Fruit fly (Drosophila melanogaster) S2 (cell line): ENCODE data around the gene CG13126.

Source experiments
- CG8478 ChIP-seq: fragments of >200 bp; optimal IDR thresholded peaks from 2 replicates; lab custom pipeline; 2018
- CTCF ChIP-seq, 2 experiments: fragments of >200 bp; optimal IDR thresholded peaks; 2 replicates each; lab custom pipeline; 2018

The CG13126 gene

DNA sequence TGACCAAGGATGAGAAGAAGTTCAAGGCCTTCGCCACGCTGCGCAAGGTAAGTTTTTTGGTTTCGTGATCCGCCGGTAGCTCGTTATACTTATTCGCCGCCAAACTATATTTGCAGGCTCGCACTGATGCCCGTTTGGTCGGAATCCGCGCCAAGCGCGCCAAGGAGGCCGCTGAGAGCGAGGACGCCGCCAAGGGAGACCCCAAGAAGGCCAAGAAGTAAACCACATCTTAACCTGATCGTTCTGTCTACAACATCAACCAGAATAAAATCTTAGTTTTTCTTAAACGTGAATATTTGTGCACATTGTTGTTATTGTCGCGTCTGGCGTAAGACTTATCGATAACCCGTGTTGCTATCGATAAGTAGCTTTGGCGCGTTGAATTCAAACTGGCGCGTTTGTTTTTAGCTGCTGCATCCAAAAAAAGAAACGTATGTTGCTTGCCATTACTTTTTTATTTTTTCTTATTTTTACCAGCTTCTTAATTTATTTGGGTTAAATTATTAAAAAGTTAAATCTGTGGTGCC is 14.3 kb upstream of the CG13126 start:
- TF ChIP-seq CG8478 (no peak), CTCF (optimal IDR thresholded peaks at IDR 0.05; lab: Kevin White, UChicago) (no peak)

DNA sequence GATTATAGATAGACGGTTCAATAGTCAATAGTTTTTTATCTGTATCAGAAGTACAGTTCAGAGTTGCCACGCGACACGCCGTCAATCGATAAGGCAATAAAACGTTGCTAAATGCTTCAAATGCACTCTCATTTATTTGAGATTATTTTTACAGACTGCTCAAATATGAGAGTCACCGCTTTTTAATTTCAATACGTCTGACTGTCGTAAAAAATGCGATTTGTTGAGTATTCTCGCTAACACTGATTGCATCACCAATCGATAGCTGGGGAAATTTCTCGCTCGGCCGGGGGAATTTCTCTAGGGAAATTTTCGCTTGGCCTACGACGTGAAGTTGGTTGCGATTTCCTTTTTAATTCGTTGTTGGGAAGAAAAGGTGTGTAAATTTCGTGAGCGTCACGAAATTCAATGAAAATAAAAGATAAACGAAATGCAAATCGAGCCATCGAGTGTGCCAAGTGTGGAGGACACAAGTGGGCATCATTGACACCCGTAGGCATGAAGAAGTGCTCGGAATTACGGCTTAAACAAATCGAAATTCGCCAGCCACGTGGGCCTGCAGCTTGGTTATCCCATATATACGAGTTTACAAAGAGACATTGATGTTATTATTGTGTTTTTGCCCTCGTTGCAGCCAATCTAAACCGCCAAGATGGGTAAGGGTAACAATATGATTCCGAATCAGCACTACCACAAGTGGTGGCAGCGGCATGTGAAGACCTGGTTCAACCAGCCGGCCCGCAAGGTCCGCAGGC is 13.2 kb upstream of the CG13126 start, which contains the start of the genes Dref and RpL13:
Dref (minus strand) TSS at position 247 of the 755 bp plus-strand sequence.
RpL13 (plus strand) TSS at position 331 of the 755 bp plus-strand sequence.
- no peak for TF ChIP-seq CTCF (optimal IDR thresholded peaks at IDR 0.05; lab: Kevin White, UChicago)
- TF ChIP-seq CG8478 = no peak

DNA sequence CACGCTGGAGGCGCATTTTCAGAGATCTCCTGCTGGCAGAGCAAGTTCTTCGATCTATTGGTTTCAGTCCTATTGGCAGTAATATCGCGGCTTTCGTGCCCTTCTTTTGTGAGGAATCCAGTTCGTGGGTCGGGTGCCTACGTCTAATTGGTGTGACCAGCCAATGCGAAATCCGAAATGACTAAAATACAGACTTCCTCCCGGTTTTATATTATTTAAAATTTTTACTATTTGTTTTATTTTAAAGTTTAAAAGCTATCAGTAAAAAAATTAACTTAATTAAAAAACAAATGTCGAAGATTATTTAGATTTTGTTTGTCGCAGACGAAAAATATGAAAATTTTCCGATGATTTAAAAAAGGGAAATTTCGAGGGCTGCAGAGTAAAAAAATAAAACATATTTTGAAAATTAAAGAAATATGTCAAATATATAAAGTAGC is 9.6 kb upstream of the CG13126 start, which contains the start of gene CG5850:
CG5850 (minus strand) TSS at position 347 of the 440 bp plus-strand sequence.
- TF ChIP-seq CG8478 (no peak), CTCF (optimal IDR thresholded peaks at IDR 0.05; lab: Kevin White, UChicago) (no peak)

DNA sequence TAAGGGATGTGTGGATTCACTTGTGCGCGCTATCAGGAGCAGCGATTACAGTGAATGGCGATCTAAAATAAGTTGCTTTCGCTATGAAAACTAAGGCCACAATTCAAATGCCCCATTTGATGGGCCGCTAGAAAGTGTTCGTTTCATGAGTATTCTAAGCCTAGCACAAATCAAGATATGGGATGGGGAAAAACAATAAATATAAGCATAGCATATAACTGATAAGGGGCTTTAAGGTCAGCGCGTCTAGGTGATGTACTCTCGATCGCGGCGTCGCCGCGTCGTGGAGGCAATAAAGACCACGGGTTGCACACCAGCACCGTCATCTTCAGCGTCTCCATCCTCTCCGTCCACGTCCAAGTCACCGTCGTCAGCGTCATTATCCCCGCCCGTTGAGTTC is 6.8 kb upstream of the CG13126 start:
- no peak for TF ChIP-seq CTCF (optimal IDR thresholded peaks at IDR 0.05; lab: Kevin White, UChicago)
- no peak for TF ChIP-seq CG8478

DNA sequence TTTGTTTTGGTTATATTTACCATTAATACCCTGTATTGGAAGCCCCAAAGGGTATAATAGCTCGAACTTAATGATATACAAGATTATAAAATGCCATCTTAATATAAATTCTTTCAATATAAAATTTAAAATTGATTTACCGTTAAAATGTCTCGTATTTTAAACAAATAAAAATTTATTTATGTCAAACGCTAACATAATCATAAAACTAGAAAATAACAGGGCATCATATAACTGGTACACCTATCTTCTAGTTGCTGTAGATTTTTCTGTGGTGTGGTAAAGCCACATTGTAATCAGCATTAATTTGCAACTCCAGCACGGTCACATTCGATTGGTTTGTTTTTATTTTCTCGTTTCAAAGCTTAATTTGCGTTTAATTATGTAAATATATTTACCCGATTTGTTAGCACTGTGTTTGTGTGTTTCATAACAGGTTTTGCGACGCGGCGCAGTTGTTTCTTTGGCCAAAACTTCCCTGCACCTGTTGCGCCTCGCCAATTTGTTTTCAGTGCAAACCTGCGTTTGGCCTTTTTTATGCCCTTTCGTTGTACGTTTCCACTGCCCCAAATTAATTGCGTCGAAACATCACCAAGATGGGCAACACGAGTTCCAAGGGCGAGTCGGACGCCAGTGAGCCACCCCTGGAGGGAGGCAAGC is 3.1 kb upstream of the CG13126 start, which contains the start of the genes CG4658 and CG5846:
CG4658 (plus strand) TSS at position 140 of the 660 bp plus-strand sequence.
CG5846 (minus strand) TSS at position 245 of the 660 bp plus-strand sequence.
- TF ChIP-seq CG8478 = no peak
- no peak for TF ChIP-seq CTCF (optimal IDR thresholded peaks at IDR 0.05; lab: Kevin White, UChicago)

DNA sequence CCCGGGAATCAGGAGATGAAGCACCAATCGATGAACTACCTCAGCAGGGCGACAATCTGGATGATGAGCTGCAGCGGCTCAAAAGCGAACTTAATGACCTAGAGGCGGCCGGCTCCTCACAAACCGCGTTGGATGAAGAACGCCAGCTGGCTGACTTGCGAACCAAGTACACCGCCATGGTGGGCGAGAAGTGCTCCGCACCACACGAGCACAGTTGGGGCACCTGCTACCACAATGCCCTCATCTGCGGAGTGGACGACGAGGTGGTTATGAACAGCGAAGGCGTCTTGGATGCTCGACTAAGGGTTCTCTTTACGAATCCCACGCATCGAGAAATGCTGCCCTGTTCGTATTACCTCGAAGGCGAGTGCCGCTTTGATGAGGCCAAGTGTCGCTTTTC is 715 bp upstream of the CG13126 start:
- TF ChIP-seq CG8478 (no peak), CTCF (optimal IDR thresholded peaks at IDR 0.05; lab: Kevin White, UChicago) (no peak)

DNA sequence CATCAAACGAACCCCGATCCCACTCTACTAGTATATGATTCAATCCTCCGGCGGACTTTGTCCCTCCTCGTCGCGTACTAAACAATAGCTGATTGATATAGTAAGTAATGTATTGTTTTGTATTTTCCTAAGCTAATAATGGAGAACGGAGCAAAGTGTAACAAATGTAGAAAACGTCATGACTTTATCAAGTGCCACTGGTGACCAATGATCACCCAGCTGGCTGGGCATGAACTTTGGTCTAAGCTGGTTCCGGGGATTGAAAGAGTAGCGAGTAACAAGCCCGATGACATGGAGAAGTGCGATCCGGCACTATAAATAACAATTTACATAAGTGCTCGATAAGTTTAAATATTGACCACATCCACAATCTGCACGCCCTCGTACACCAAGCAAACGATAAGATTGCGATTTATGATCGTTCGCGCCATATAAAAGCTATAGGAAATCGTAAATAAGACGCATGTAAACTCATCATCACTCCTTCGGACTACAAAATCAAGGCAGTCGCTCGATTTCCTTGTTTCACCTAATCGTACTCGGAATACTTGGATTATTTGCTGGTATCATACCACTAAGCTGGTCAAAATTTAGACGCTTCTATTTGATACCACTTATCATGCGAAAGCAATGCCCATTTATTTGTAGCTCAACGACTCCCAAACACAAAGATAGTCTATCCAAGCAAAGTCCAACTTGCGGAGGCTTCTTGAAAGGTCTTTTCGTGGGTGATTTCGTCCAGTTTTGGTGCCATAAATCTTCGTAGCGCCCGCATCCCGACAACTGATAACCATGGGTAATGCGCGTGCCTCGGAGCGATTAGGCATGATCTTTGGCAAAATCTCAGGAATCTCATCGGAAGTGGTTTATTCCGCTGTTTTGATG is 4.6 kb downstream of the CG13126 start:
- TF ChIP-seq CG8478 (no peak), CTCF (optimal IDR thresholded peaks at IDR 0.05; lab: Kevin White, UChicago) (no peak)

DNA sequence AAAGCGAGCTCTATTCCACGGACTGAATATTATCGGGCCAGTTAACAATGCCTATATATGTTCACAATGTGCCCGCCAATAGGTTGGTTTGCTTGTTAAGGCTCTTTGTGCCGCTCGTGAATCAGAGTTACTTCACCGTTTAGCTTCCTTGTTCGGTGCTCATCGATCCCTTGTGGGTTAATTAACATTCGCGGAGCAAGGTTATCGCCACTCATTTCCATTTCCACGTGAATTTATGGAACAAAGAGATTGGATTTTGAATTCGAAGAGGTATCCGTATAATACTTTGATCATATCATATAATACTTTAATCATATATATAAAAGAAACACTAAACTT is 5.5 kb downstream of the CG13126 start:
- TF ChIP-seq CG8478 (no peak), CTCF (optimal IDR thresholded peaks at IDR 0.05; lab: Kevin White, UChicago) (no peak)

DNA sequence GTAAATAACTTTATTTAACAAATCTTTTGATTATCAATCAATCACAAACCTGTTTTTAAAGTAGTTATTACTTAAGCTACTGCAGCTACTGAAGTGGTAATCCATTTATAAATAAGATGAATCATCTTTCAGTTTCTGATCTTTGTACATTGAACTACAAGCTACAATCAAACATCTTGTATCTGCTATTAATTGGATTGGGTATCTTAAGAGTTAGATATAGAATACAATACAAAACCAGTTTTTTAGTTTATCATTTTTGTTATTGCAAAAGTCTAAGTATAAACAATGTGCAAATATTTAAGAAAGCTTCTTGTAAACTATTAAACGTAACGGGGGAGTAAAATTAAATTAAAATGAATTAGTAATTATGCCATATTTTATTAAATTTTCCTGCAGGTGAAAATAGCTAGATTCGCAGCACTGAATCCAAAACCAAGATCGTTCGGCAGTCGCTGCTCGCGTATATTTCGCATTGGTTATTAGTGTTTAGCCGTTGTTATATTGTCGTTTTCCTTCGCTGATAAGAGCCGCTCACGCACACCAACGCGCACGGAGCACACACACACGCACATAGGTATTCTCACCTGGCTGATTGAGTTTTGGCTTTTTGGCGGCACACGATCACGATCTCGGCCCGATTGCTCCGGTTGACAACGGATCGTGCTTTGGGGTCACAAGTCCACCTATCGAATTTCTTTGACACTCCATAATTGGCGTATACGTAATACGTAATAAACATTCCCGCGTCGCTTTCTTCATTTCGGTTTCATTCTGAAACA is 6.1 kb downstream of the CG13126 start:
- TF ChIP-seq CTCF (optimal IDR thresholded peaks at IDR 0.05; lab: Kevin White, UChicago) = no peak
- no peak for TF ChIP-seq CG8478

DNA sequence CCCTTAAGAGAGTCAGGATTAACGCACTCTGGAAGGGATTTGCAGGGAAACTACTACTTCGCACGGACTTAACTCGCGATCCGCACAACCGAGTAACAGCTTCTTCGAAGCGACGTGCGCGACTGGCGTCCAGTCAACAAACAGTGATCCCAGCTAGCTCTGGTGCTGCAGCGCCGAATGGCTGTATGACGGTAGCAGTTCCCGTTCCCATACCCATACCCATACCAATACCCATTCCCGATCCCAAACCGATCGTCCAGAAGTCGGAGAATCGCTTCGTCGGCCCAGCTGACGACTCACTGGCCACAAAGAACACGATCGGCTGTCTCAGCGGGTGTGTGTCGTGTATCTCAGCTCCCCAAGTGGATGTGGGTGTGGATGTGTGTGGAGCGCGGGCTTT is 6.7 kb downstream of the CG13126 start, which contains the start of gene CG5853:
CG5853 (minus strand) TSS at position 384 of the 400 bp plus-strand sequence.
- TF ChIP-seq CG8478 (no peak), CTCF (optimal IDR thresholded peaks at IDR 0.05; lab: Kevin White, UChicago) (no peak)

DNA sequence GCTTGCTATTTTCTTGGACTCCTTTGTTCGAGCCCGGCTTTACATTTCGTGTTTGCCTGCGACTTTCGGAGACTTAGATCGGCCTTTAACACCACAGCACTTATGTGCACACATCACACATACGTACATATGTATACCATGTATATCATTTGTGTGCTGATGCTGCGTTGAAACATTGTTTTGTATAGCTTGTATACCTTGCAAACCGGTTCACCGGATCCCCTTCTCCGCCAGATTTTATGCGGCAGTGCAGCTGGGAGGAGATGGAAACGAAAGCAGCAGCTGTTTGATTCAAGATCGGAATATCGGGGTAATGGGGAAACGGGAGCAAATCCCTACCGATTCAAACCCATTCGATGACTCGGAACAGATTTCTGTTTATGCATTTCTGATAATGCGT is 7.9 kb downstream of the CG13126 start:
- no peak for TF ChIP-seq CTCF (optimal IDR thresholded peaks at IDR 0.05; lab: Kevin White, UChicago)
- TF ChIP-seq CG8478 = no peak

DNA sequence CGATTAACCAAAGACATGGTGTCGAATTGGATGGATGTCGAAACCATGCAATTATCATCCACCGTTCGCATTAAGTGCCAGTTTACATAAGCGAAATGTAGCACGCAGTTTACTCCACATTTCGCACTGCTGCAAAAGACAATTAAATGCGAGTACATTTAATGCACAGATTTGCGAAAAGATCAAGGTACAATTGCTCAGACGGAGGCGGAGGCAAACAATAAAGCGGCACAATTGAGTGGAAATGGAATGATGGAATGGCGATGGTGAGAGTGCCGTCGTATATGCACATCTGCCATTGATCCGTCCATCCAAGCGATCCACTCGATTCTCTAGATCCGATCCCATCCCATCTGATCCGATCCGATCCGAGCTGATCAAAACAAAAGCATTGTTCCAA is 8.9 kb downstream of the CG13126 start:
- TF ChIP-seq CG8478 = no peak

DNA sequence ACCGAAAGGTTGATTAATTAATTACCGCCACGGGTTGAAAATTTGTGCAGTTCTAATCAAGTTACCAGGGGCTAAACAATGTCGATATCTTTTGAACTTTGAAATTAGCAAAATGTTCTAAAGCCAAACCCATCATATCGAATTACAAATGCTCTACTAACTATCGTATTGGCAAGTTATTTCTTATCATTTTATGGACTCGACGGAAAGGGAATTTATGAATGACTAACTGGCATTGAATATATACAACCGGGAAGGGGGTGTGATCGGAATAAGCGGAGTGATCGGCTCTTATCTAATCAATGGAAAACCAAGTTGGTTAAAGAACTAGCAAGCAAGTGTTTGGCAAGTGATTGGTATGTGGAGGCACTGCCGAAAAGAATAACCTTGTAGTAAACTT is 10.5 kb downstream of the CG13126 start:
- TF ChIP-seq CTCF (optimal IDR thresholded peaks at IDR 0.05; lab: Kevin White, UChicago) = no peak
- no peak for TF ChIP-seq CG8478

DNA sequence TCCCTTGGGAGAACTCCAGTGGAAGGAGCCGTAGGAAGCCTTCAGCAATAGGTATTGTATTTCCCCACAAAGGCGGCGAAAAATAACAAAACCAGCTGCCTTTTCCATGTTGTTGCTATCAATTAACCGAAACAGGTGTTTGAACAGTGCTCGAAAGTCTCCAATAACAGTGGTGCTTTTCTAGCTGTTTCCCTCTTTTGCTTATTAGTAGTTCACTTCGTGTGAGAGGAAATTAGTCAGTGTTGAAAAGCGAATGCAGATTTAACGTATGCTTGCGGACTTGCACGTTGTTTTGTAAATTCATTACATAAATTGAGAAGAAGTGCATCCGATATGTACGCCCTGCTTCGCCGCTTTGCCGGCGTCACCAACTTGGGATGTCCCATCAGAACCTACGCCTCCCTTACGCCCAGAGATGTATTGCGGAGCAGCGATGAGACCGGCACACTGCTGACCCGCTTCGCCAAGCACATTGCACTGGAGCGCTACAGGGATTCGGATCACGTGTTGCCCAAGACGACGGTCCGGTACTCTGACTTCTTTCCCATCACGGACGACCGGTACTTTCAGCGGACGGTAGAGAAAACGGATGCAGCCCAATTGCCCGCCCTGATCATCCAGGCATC is 15.2 kb downstream of the CG13126 start, which contains the start of the genes Datp and CG4619:
Datp (minus strand) TSS at position 160 of the 626 bp plus-strand sequence.
CG4619 (plus strand) TSS at position 233 of the 626 bp plus-strand sequence.
- no peak for TF ChIP-seq CTCF (optimal IDR thresholded peaks at IDR 0.05; lab: Kevin White, UChicago)
- TF ChIP-seq CG8478 = no peak
